Worm (Caenorhabditis elegans) whole organism, L4 larva: ENCODE measurements around the gene nol-10.
"Not testable (repeated sequence)": the region's sequence is repeated elsewhere in the genome, so short reads cannot be mapped to it uniquely, and the experiment has no call there.

Experiments
- aha-1 ChIP-seq: fragments of 150-350 bp; peaks from one replicate; lab custom pipeline; 2014; ENCODE audit warnings: missing biosample characterization, missing genetic modification characterization
- attf-4 ChIP-seq: sonication (generic microtip); optimal IDR thresholded peaks from 3 replicates; lab custom pipeline; 2017; ENCODE audit warnings: missing biosample characterization, missing genetic modification characterization
- egl-27 ChIP-seq: sonication (generic microtip); optimal IDR thresholded peaks from 3 replicates; lab custom pipeline; 2017; ENCODE audit warnings: missing biosample characterization, missing genetic modification reagents, missing genetic modification characterization
- fos-1 ChIP-seq: fragments of 150-350 bp; optimal IDR thresholded peaks from 2 replicates; lab custom pipeline; 2014; ENCODE audit warnings: missing biosample characterization, missing genetic modification characterization
- hlh-30 ChIP-seq: sonication (generic microtip); optimal IDR thresholded peaks from 2 replicates; lab custom pipeline; 2017; ENCODE audit warnings: antibody characterized with exemption, mild to moderate bottlenecking, missing genetic modification characterization, missing compliant biosample characterization; ENCODE audit not compliant: insufficient read depth
- madf-5 ChIP-seq, 2 experiments: fragments of 200-800 bp; sonication (Bioruptor generic); IDR thresholded peaks; 2 replicates each; pipeline ENCODE4 v1.3.6; 2022; ENCODE audit warnings: missing compliant biosample characterization in 2 of 2, missing genetic modification characterization in 2 of 2
- zag-1 ChIP-seq: fragments of 150-350 bp; optimal IDR thresholded peaks from 2 replicates; lab custom pipeline; 2014; ENCODE audit warnings: missing biosample characterization, missing genetic modification characterization

- TF ChIP-seq aha-1; hlh-30; madf-5 (GFP tag; IDR thresholded peaks at IDR 0.05; lab: Robert Waterston, UW); egl-27; zag-1 (tag; lab: Kevin White, UChicago); fos-1 (tag; lab: Kevin White, UChicago); attf-4 (tag; lab: Kevin White, UChicago): not testable (repeated sequence)
Observed at ce11 chrIV:7563850-7564249, 16.5 kb upstream of the nol-10 start, which contains the start of gene F32E10.9.
